Worm (Caenorhabditis elegans): ENCODE measurements around the gene F59A1.13.
A peak's percentile ranks its signal among the peaks of the same experiment; 100 is the strongest.

DNA sequence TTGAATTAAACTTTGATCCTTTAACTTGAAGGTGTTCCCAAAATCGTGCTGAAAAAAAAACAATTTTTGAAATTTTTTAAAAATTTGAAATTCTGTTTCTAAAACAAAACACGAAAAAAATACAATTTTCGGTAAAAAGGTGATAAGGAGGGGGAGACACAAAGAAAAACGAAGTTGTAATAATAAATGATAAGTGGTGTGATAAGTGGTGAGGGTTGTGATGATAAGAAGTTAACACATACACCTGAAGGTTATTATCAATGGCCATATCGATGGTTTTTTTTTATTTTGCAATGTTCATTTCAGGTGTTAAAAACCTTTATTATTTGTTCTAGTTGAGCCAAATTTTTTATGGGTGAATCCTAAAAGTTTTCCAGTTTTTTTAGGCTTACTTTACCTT is 23.5 kb upstream of the F59A1.13 start, which contains the start of gene twk-33:
- no peak for TF ChIP-seq lin-39 (tag; optimal IDR thresholded peaks at IDR 0.05)
- TF ChIP-seq R02D3.7 (tag; optimal IDR thresholded peaks at IDR 0.05) = no peak
- no peak for TF ChIP-seq nhr-11 (tag; optimal IDR thresholded peaks at IDR 0.05)
- TF ChIP-seq pqm-1 (tag; optimal IDR thresholded peaks at IDR 0.05) = peak; percentile 91
- TF ChIP-seq nhr-12 (tag; optimal IDR thresholded peaks at IDR 0.05) = no peak
- TF ChIP-seq unc-62 (GFP tag; optimal IDR thresholded peaks at IDR 0.05) = no peak
- TF ChIP-seq nhr-237 (tag; optimal IDR thresholded peaks at IDR 0.05) = no peak

Data from whole organism, L3 larva.